Fruit fly (Drosophila melanogaster) whole organism, wandering third instar larva: ENCODE measurements around the gene CG17118.

ENCODE experiments used
- GATAd ChIP-seq: sonication (Bioruptor generic); optimal IDR thresholded peaks from 2 replicates; lab custom pipeline; 2016; ENCODE audit warnings: missing biosample characterization, missing genetic modification characterization
- N ChIP-seq: fragments of >200 bp; optimal IDR thresholded peaks from 2 replicates; lab custom pipeline; 2018; ENCODE audit warnings: missing biosample characterization, missing external identifiers, missing genetic modification characterization
- br ChIP-seq: fragments of 200-800 bp; sonication (Bioruptor generic); optimal IDR thresholded peaks from 2 replicates; lab custom pipeline; 2016; ENCODE audit warnings: missing biosample characterization, missing genetic modification characterization
- lola ChIP-seq: fragments of >200 bp; optimal IDR thresholded peaks from 2 replicates; lab custom pipeline; 2017; ENCODE audit warnings: missing biosample characterization, missing genetic modification characterization
- psq ChIP-seq: fragments of 200-800 bp; sonication (Bioruptor generic); optimal IDR thresholded peaks from 3 replicates; lab custom pipeline; 2017; ENCODE audit warnings: missing biosample characterization, mild to moderate bottlenecking, missing genetic modification characterization, moderate library complexity
- rgr ChIP-seq: fragments of 200-800 bp; sonication (Bioruptor generic); optimal IDR thresholded peaks from 3 replicates; lab custom pipeline; 2016; ENCODE audit warnings: missing biosample characterization, mild to moderate bottlenecking, missing genetic modification characterization
- usp ChIP-seq: fragments of >200 bp; optimal IDR thresholded peaks from 2 replicates; lab custom pipeline; 2017; ENCODE audit warnings: missing biosample characterization, missing genetic modification characterization

DNA sequence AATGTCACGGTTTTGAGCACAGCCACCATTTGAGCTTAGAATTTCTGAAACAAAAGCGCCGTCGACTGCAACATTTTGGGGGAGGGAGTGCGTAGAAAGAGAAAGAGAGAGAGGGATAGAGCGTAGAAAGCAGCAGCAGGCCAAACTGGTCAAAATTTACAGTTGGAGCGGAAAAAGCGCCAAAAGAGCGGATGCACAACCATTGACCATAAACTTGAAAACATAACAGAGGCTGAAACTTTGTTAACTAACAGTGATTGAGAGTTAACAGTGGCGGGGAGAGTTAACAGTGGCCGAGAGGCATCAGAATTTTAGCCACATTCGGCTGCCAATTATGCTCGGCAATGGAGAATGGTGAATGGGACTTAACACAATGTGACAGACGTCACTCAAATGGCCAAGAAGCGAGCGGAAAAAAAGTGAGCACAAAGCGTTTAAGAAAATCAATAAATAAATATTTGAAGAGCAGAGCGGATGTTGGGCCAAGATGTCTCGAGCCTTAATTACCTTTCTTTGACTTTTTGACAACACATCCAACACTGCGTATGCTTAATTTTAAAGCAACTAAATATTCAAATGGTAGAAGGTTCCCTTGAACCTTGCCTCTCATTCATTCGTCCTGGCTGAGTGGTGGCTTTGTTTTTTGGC lies 27.1 kb downstream of the CG17118 start:
- TF ChIP-seq psq (GFP tag; lab: Kevin White, UChicago): no peak
- TF ChIP-seq usp (GFP tag; lab: Kevin White, UChicago): no peak
- TF ChIP-seq lola (GFP tag; lab: Kevin White, UChicago): no peak
- no peak for TF ChIP-seq br (GFP tag; lab: Kevin White, UChicago)
- no peak for TF ChIP-seq GATAd (GFP tag; lab: Kevin White, UChicago)
- no peak for TF ChIP-seq rgr (GFP tag; lab: Kevin White, UChicago)
- TF ChIP-seq N (GFP tag; lab: Kevin White, UChicago): no peak
